Fruit fly (Drosophila melanogaster) whole organism, wandering third instar larva: Measurements from ENCODE around the gene Eig71Eg.
A peak's percentile ranks its signal among the peaks of the same experiment; 100 is the strongest.

Experiments
- Abd-B ChIP-seq: fragments of >200 bp; optimal IDR thresholded peaks from 2 replicates; lab custom pipeline; 2017; ENCODE audit warnings: missing biosample characterization, missing genetic modification characterization
- CG9705 ChIP-seq: fragments of 200-800 bp; sonication (Bioruptor generic); optimal IDR thresholded peaks from 2 replicates; lab custom pipeline; 2018; ENCODE audit warnings: missing biosample characterization, mild to moderate bottlenecking, missing genetic modification characterization
- Dfd ChIP-seq: fragments of >200 bp; optimal IDR thresholded peaks from 2 replicates; lab custom pipeline; 2017; ENCODE audit warnings: missing biosample characterization, missing genetic modification characterization
- GATAd ChIP-seq: sonication (Bioruptor generic); optimal IDR thresholded peaks from 2 replicates; lab custom pipeline; 2016; ENCODE audit warnings: missing biosample characterization, missing genetic modification characterization
- HLH106 ChIP-seq: fragments of 200-800 bp; optimal IDR thresholded peaks from 3 replicates; lab custom pipeline; 2019; ENCODE audit warnings: missing biosample characterization, mild to moderate bottlenecking, missing genetic modification characterization, moderate library complexity
- Hnf4 ChIP-seq: fragments of 200-800 bp; sonication (Bioruptor generic); optimal IDR thresholded peaks from 2 replicates; lab custom pipeline; 2016; ENCODE audit warnings: missing biosample characterization, mild to moderate bottlenecking, missing genetic modification characterization
- Hr78 ChIP-seq: fragments of >200 bp; optimal IDR thresholded peaks from 2 replicates; lab custom pipeline; 2017; ENCODE audit warnings: missing biosample characterization, missing genetic modification characterization
- Hr83 ChIP-seq: fragments of 200-300 bp; sonication (Bioruptor generic); optimal IDR thresholded peaks from 2 replicates; lab custom pipeline; 2016; ENCODE audit warnings: missing biosample characterization, mild to moderate bottlenecking, missing genetic modification characterization, moderate library complexity; ENCODE audit not compliant: poor library complexity, severe bottlenecking
- Jra ChIP-seq: sonication (Bioruptor generic); optimal IDR thresholded peaks from 2 replicates; lab custom pipeline; 2016; ENCODE audit warnings: missing biosample characterization, missing genetic modification characterization
- Mio ChIP-seq: sonication (Bioruptor generic); optimal IDR thresholded peaks from 2 replicates; lab custom pipeline; 2016; ENCODE audit warnings: missing biosample characterization, missing genetic modification characterization
- Myc ChIP-seq: fragments of >200 bp; optimal IDR thresholded peaks from 2 replicates; lab custom pipeline; 2017
- N ChIP-seq: fragments of >200 bp; optimal IDR thresholded peaks from 2 replicates; lab custom pipeline; 2018; ENCODE audit warnings: missing biosample characterization, missing external identifiers, missing genetic modification characterization
- OdsH ChIP-seq: fragments of 200-800 bp; sonication (Bioruptor generic); optimal IDR thresholded peaks from 2 replicates; lab custom pipeline; 2016; ENCODE audit warnings: missing biosample characterization, mild to moderate bottlenecking, missing genetic modification characterization
- Rel ChIP-seq, 2 experiments: fragments of 200-800 bp; sonication (Bioruptor generic) in 1 of 2; optimal IDR thresholded peaks; 2 replicates in 1 of 2; 3 replicates in 1 of 2; lab custom pipeline; 2016 to 2019; ENCODE audit warnings: mild to moderate bottlenecking in 2 of 2, missing biosample characterization in 2 of 2, missing genetic modification characterization in 2 of 2, moderate library complexity in 1 of 2
- Sp1 ChIP-seq: fragments of 200-800 bp; sonication (Bioruptor generic); optimal IDR thresholded peaks from 3 replicates; lab custom pipeline; 2019; ENCODE audit warnings: missing biosample characterization, mild to moderate bottlenecking, missing genetic modification characterization, moderate library complexity
- Vsx2 ChIP-seq: fragments of 200-300, 225-300 bp; sonication (Bioruptor generic); optimal IDR thresholded peaks from 2 replicates; lab custom pipeline; 2018; ENCODE audit warnings: missing biosample characterization, missing genetic modification characterization; ENCODE audit not compliant: partially characterized antibody
- br ChIP-seq: fragments of 200-800 bp; sonication (Bioruptor generic); optimal IDR thresholded peaks from 2 replicates; lab custom pipeline; 2016; ENCODE audit warnings: missing biosample characterization, missing genetic modification characterization
- brk ChIP-seq: fragments of 200-800 bp; sonication (Bioruptor generic); optimal IDR thresholded peaks from 2 replicates; lab custom pipeline; 2016; ENCODE audit warnings: missing biosample characterization, mild to moderate bottlenecking, missing genetic modification characterization
- ey ChIP-seq: fragments of 200-800 bp; sonication (Bioruptor generic); optimal IDR thresholded peaks from 2 replicates; lab custom pipeline; 2016; ENCODE audit warnings: missing biosample characterization, missing genetic modification characterization
- foxo ChIP-seq, 2 experiments: fragments of 200-800 bp; sonication (Bioruptor generic); optimal IDR thresholded peaks; 2 replicates in 1 of 2; 3 replicates in 1 of 2; lab custom pipeline; 2016 to 2017; ENCODE audit warnings: missing biosample characterization in 2 of 2, missing genetic modification characterization in 2 of 2
- h ChIP-seq: fragments of 200-800 bp; sonication (Bioruptor generic); optimal IDR thresholded peaks from 3 replicates; lab custom pipeline; 2016; ENCODE audit warnings: missing biosample characterization, mild to moderate bottlenecking, missing genetic modification characterization
- jim ChIP-seq: fragments of 175-275, 200-325 bp; sonication (Bioruptor generic); optimal IDR thresholded peaks from 2 replicates; lab custom pipeline; 2016; ENCODE audit warnings: missing biosample characterization, mild to moderate bottlenecking, missing genetic modification characterization
- lola ChIP-seq: fragments of >200 bp; optimal IDR thresholded peaks from 2 replicates; lab custom pipeline; 2017; ENCODE audit warnings: missing biosample characterization, missing genetic modification characterization
- pan ChIP-seq: fragments of >200 bp; optimal IDR thresholded peaks from 2 replicates; lab custom pipeline; 2017
- psq ChIP-seq: fragments of 200-800 bp; sonication (Bioruptor generic); optimal IDR thresholded peaks from 3 replicates; lab custom pipeline; 2017; ENCODE audit warnings: missing biosample characterization, mild to moderate bottlenecking, missing genetic modification characterization, moderate library complexity
- rgr ChIP-seq: fragments of 200-800 bp; sonication (Bioruptor generic); optimal IDR thresholded peaks from 3 replicates; lab custom pipeline; 2016; ENCODE audit warnings: missing biosample characterization, mild to moderate bottlenecking, missing genetic modification characterization
- sage ChIP-seq: fragments of 200-800 bp; sonication (Bioruptor generic); optimal IDR thresholded peaks from 2 replicates; lab custom pipeline; 2016; ENCODE audit warnings: missing biosample characterization, mild to moderate bottlenecking, missing genetic modification characterization
- sv ChIP-seq: fragments of 200-800 bp; sonication (Bioruptor generic); optimal IDR thresholded peaks from 3 replicates; lab custom pipeline; 2016; ENCODE audit warnings: missing biosample characterization, missing genetic modification characterization
- tai ChIP-seq: sonication (Bioruptor generic); optimal IDR thresholded peaks from 2 replicates; lab custom pipeline; 2016; ENCODE audit warnings: missing biosample characterization, missing genetic modification characterization
- usp ChIP-seq: fragments of >200 bp; optimal IDR thresholded peaks from 2 replicates; lab custom pipeline; 2017; ENCODE audit warnings: missing biosample characterization, missing genetic modification characterization
- woc ChIP-seq: sonication (Bioruptor generic); optimal IDR thresholded peaks from 2 replicates; lab custom pipeline; 2016; ENCODE audit warnings: missing biosample characterization, mild to moderate bottlenecking, missing genetic modification characterization

The Eig71Eg gene

DNA sequence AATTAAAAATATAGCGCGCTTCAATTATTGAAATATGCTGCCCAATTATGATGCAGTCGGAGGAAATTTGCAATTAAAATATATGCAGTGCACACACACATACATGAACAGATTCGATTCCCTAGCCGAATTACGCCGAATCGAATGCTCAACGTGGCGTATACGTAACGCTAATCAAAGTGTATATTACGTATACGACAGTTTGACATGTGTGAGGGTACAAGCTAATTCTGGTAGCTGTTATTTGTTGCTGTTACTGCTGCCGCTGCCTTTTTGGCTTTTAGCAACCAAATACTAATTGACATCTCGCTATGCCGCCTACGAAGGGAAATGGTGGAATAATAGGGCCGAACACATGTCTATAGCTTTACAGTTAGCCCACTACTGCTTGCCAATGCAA lies 30.1 kb upstream of the Eig71Eg start:
- TF ChIP-seq br (GFP tag; lab: Kevin White, UChicago) (no peak), OdsH (no peak), Myc (lab: Kevin White, UChicago) (no peak), woc (GFP tag; lab: Kevin White, UChicago) (no peak), Hnf4 (GFP tag; lab: Kevin White, UChicago) (no peak), Dfd (no peak), foxo (GFP tag; optimal IDR thresholded peaks at IDR 0.05; lab: Kevin White, UChicago) (no peak), psq (GFP tag; lab: Kevin White, UChicago) (no peak), Jra (GFP tag; lab: Kevin White, UChicago) (no peak), lola (GFP tag; lab: Kevin White, UChicago) (no peak), Mio (no peak), Sp1 (no peak), ey (GFP tag; lab: Kevin White, UChicago) (no peak), brk (no peak), CG9705 (no peak), HLH106 (tag; lab: Kevin White, UChicago) (no peak)
- TF ChIP-seq, all 38 proteins: peak for 0

DNA sequence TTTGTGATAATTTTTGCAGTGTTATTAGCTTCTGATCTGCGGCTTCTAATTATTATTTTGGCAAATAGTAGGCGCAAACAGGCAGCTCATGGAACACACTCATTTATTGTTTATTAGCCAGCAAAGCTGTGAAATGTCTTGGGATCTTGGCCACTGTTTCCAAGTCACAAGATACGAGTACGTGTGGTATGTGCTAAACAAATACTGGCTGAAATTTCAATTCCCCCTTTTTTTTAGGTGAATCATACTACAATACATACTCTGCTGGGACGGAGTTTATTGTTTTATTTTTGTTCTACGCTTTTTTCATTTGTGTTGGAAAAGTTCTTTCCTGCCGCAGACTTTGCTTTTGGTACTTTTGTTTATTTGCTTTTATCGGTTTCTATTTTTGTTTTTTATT lies 26.4 kb upstream of the Eig71Eg start:
- TF ChIP-seq Hnf4 (GFP tag; lab: Kevin White, UChicago) (no peak), Rel (GFP tag; optimal IDR thresholded peaks at IDR 0.05; lab: Kevin White, UChicago) (no peak), Rel (tag; optimal IDR thresholded peaks at IDR 0.05; lab: Kevin White, UChicago) (peak; percentile 33), Vsx2 (GFP tag; lab: Kevin White, UChicago) (no peak), ey (GFP tag; lab: Kevin White, UChicago) (no peak), tai (GFP tag; lab: Kevin White, UChicago) (no peak), sv (GFP tag; lab: Kevin White, UChicago) (no peak), Dfd (no peak)

DNA sequence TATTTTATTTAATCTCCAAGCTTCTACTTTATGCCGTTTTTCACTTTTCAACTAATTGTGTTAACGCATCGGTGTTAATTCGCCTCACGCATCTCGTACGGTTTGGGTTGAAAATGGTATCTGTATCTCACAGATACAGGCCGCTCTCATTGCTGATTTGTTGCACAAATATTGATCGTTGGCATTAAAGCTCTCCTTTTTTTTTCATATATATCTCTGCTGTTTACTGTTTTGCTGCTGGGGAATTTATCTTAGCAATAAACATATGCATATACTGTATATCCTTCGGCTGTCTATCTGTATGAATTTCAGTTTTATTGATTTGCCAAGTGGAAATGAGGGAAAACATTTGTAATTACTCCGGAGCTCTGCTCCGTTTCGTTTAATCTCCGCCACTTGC lies 24.8 kb upstream of the Eig71Eg start:
- TF ChIP-seq Hr83 (GFP tag; lab: Kevin White, UChicago) (no peak), Sp1 (peak; percentile 13), br (GFP tag; lab: Kevin White, UChicago) (peak; percentile 32), rgr (GFP tag; lab: Kevin White, UChicago) (peak; percentile 14), OdsH (no peak), h (GFP tag; lab: Kevin White, UChicago) (no peak), N (GFP tag; lab: Kevin White, UChicago) (no peak), usp (GFP tag; lab: Kevin White, UChicago) (no peak), Mio (no peak), GATAd (no peak)

DNA sequence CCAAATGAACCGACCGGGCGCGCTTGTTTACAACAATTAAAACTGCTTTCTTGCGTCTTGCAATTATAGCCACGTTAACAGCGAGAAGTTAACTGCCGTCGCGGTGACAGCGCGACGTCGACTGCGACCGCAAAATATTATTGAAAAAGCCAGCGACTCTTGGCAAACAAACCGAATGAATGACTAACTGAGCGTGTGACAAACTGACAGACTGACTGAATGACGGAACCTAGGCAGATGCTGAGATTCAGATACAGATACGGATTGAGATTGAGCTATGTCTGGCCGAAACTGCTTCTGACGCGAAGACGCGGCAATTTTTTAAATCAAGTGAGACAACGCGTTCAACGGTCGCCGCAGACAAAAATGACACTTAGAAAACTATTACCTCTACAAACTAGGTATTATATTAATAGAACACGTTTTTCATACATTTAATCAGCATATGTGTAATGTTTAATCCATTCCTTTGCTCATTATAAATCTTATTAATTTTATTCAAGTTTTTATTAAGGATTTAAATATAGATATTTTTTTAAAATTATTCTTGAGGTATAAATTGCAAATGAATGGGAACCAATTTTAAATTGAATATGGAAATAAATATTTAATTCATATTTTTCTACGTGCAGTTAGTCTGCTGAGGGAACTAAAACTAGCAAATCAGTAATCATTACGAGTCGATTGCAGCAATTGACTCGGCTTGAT lies 22.9 kb upstream of the Eig71Eg start:
- TF ChIP-seq Hnf4 (GFP tag; lab: Kevin White, UChicago) (no peak), sv (GFP tag; lab: Kevin White, UChicago) (no peak), brk (no peak), Dfd (no peak), Abd-B (GFP tag; lab: Kevin White, UChicago) (no peak), h (GFP tag; lab: Kevin White, UChicago) (no peak), woc (GFP tag; lab: Kevin White, UChicago) (no peak), pan (lab: Kevin White, UChicago) (no peak), sage (GFP tag; lab: Kevin White, UChicago) (no peak), Vsx2 (GFP tag; lab: Kevin White, UChicago) (no peak), Hr78 (no peak), foxo (GFP tag; optimal IDR thresholded peaks at IDR 0.05; lab: Kevin White, UChicago) (no peak), rgr (GFP tag; lab: Kevin White, UChicago) (no peak), ey (GFP tag; lab: Kevin White, UChicago) (no peak), psq (GFP tag; lab: Kevin White, UChicago) (no peak), Sp1 (no peak), jim (GFP tag; lab: Kevin White, UChicago) (no peak), br (GFP tag; lab: Kevin White, UChicago) (no peak)

DNA sequence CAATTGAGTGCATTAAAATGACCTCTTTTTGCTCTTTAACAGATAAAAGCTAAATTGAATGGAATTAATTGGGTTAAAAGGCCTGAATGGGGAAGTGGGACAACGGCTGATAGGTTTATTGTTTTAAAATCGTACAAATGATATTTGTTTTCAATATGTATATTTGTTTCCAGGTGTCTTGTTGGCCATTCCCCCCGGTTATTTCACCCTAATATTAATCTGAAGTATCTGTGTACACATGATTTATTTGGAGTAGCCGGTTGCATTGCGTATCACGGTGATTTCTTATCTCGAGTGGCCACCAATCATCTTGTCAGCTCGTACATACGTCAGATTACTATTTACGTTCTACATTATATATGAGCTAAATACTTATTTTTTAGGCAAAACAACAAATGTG lies 21.1 kb upstream of the Eig71Eg start:
- TF ChIP-seq h (GFP tag; lab: Kevin White, UChicago) (peak; percentile 26), N (GFP tag; lab: Kevin White, UChicago) (no peak)
